Fruit fly (Drosophila melanogaster) whole organism, embryonic: Measurements from ENCODE around the gene rost.
A peak's percentile ranks its signal among the peaks of the same experiment; 100 is the strongest.

Experiments used
- Abd-B ChIP-seq: fragments of 200-800 bp; sonication (Bioruptor generic); optimal IDR thresholded peaks from 2 replicates; lab custom pipeline; 2018; ENCODE audit warnings: missing biosample characterization, mild to moderate bottlenecking, missing genetic modification characterization, moderate library complexity
- Adf1 ChIP-seq: fragments of 200-800 bp; sonication (Bioruptor generic); IDR thresholded peaks from 2 replicates; pipeline ENCODE4 v1.3.6; 2022; ENCODE audit warnings: missing biosample characterization, missing genetic modification characterization
- Bteb2 ChIP-seq: fragments of 200-800 bp; sonication (Bioruptor generic); optimal IDR thresholded peaks from 2 replicates; lab custom pipeline; 2016; ENCODE audit warnings: missing biosample characterization, missing genetic modification characterization
- CG1024 ChIP-seq: fragments of 200-800 bp; sonication (Bioruptor generic); IDR thresholded peaks from 2 replicates; pipeline ENCODE4 v1.3.6; 2022; ENCODE audit warnings: missing biosample characterization, missing genetic modification characterization
- CG10267 ChIP-seq: fragments of 200-800 bp; sonication (Bioruptor generic); optimal IDR thresholded peaks from 2 replicates; lab custom pipeline; 2018; ENCODE audit warnings: missing biosample characterization, mild to moderate bottlenecking, missing genetic modification characterization, moderate library complexity
- CG10321 ChIP-seq: fragments of 200-800 bp; sonication (Bioruptor generic); IDR thresholded peaks from 2 replicates; pipeline ENCODE4 v1.3.6; 2022; ENCODE audit warnings: missing biosample characterization, missing genetic modification characterization
- CG10654 ChIP-seq: fragments of 200-800 bp; sonication (Bioruptor generic); optimal IDR thresholded peaks from 2 replicates; lab custom pipeline; 2016; ENCODE audit warnings: missing biosample characterization, missing genetic modification characterization
- CG10959 ChIP-seq: fragments of 200-800 bp; sonication (Bioruptor generic); IDR thresholded peaks from 2 replicates; pipeline ENCODE4 v1.3.6; 2022; ENCODE audit warnings: missing biosample characterization, missing genetic modification characterization
- CG11696 ChIP-seq: fragments of 200-800 bp; sonication (Bioruptor generic); IDR thresholded peaks from 2 replicates; pipeline ENCODE4 v1.3.6; 2022; ENCODE audit warnings: missing biosample characterization, missing genetic modification characterization
- CG12236 ChIP-seq: fragments of 200-800 bp; sonication (Bioruptor generic); optimal IDR thresholded peaks from 2 replicates; lab custom pipeline; 2016; ENCODE audit warnings: missing biosample characterization, missing genetic modification characterization
- CG12299 ChIP-seq: fragments of 200-800 bp; sonication (Bioruptor generic); optimal IDR thresholded peaks from 2 replicates; lab custom pipeline; 2018; ENCODE audit warnings: missing biosample characterization, mild to moderate bottlenecking, missing genetic modification characterization
- CG12659 ChIP-seq: fragments of 200-800 bp; sonication (Bioruptor generic); optimal IDR thresholded peaks from 3 replicates; lab custom pipeline; 2017; ENCODE audit warnings: mild to moderate bottlenecking, missing biosample characterization, missing genetic modification reagents, missing genetic modification characterization
- CG15073 ChIP-seq: fragments of 200-800 bp; sonication (Bioruptor generic); optimal IDR thresholded peaks from 2 replicates; lab custom pipeline; 2016; ENCODE audit warnings: missing biosample characterization, missing genetic modification characterization
- CG1529 ChIP-seq: fragments of 200-800 bp; sonication (Bioruptor generic); optimal IDR thresholded peaks from 3 replicates; lab custom pipeline; 2018; ENCODE audit warnings: missing biosample characterization, missing genetic modification characterization
- CG17186 ChIP-seq: fragments of 200-800 bp; sonication (Bioruptor generic); optimal IDR thresholded peaks from 3 replicates; lab custom pipeline; 2017; ENCODE audit warnings: missing biosample characterization, missing genetic modification reagents, missing genetic modification characterization
- CG17829 ChIP-seq: fragments of 200-800 bp; optimal IDR thresholded peaks from 2 replicates; lab custom pipeline; 2019; ENCODE audit warnings: missing biosample characterization, mild to moderate bottlenecking, missing genetic modification characterization, moderate library complexity
- CG18011 ChIP-seq: fragments of 200-800 bp; sonication (Bioruptor generic); optimal IDR thresholded peaks from 2 replicates; lab custom pipeline; 2017; ENCODE audit warnings: missing biosample characterization, missing genetic modification characterization, mild to moderate bottlenecking, moderate library complexity, missing genotype
- CG2199 ChIP-seq: fragments of 200-800 bp; sonication (Bioruptor generic); IDR thresholded peaks from 3 replicates; pipeline ENCODE4 v1.3.6; 2022; ENCODE audit warnings: missing biosample characterization, missing genetic modification characterization
- CG2889 ChIP-seq: fragments of 200-800 bp; sonication (Bioruptor generic); IDR thresholded peaks from 3 replicates; pipeline ENCODE4 v1.3.6; 2022; ENCODE audit warnings: missing biosample characterization, missing genetic modification characterization
- CG31365 ChIP-seq: fragments of 200-800 bp; sonication (Bioruptor generic); optimal IDR thresholded peaks from 2 replicates; lab custom pipeline; 2018; ENCODE audit warnings: missing biosample characterization, mild to moderate bottlenecking, missing genetic modification characterization
- CG3407 ChIP-seq: fragments of 200-800 bp; sonication (Bioruptor generic); optimal IDR thresholded peaks from 2 replicates; lab custom pipeline; 2018; ENCODE audit warnings: missing biosample characterization, mild to moderate bottlenecking, missing genetic modification characterization
- CG4282 ChIP-seq: fragments of 200-800 bp; sonication (Bioruptor generic); optimal IDR thresholded peaks from 2 replicates; lab custom pipeline; 2016; ENCODE audit warnings: missing biosample characterization, missing genetic modification characterization
- CG4854 ChIP-seq: fragments of 200-800 bp; sonication (Bioruptor generic); optimal IDR thresholded peaks from 2 replicates; lab custom pipeline; 2016; ENCODE audit warnings: missing biosample characterization, missing genetic modification characterization, inconsistent platforms
- CG6683 ChIP-seq: fragments of 200-800 bp; sonication (Bioruptor generic); optimal IDR thresholded peaks from 2 replicates; lab custom pipeline; 2017; ENCODE audit warnings: missing biosample characterization, mild to moderate bottlenecking, missing genetic modification characterization, missing genetic modification reagents
- CG6813 ChIP-seq: fragments of 200-800 bp; sonication (Bioruptor generic); optimal IDR thresholded peaks from 2 replicates; lab custom pipeline; 2017; ENCODE audit warnings: missing biosample characterization, missing genetic modification characterization, mild to moderate bottlenecking, moderate library complexity, missing genetic modification reagents
- CG8944 ChIP-seq: fragments of 200-800 bp; sonication (Bioruptor generic); optimal IDR thresholded peaks from 3 replicates; lab custom pipeline; 2016; ENCODE audit warnings: missing biosample characterization, missing genetic modification characterization
- CHES-1-like ChIP-seq: fragments of 200-800 bp; sonication (Bioruptor generic); optimal IDR thresholded peaks from 2 replicates; lab custom pipeline; 2016; ENCODE audit warnings: missing biosample characterization, missing genetic modification characterization
- D19B ChIP-seq: fragments of 200-800 bp; sonication (Bioruptor generic); optimal IDR thresholded peaks from 2 replicates; lab custom pipeline; 2017; ENCODE audit warnings: missing biosample characterization, mild to moderate bottlenecking, missing genetic modification characterization
- Dfd ChIP-seq, 2 experiments: fragments of >200 bp; optimal IDR thresholded peaks; 2 replicates each; lab custom pipeline; 2017; ENCODE audit warnings: missing biosample characterization in 2 of 2, missing genetic modification characterization in 2 of 2
- Doc3 ChIP-seq: fragments of 200-800 bp; sonication (Bioruptor generic); IDR thresholded peaks from 3 replicates; pipeline ENCODE4 v1.3.6; 2022; ENCODE audit warnings: missing biosample characterization, missing genetic modification characterization; ENCODE audit not compliant: partially characterized antibody
- HmgZ ChIP-seq: fragments of 200-800 bp; sonication (Bioruptor generic); optimal IDR thresholded peaks from 2 replicates; lab custom pipeline; 2018; ENCODE audit warnings: missing biosample characterization, mild to moderate bottlenecking, missing genetic modification characterization
- Stat92E ChIP-seq, 3 experiments: fragments of >200 bp in 2 of 3; fragments of 200-800 bp in 1 of 3; sonication (Bioruptor generic) in 1 of 3; optimal IDR thresholded peaks; 2 replicates each; lab custom pipeline; 2017 to 2019; ENCODE audit warnings: missing biosample characterization in 3 of 3, missing genetic modification characterization in 3 of 3, mild to moderate bottlenecking in 1 of 3, moderate library complexity in 1 of 3
- Tbp ChIP-seq: fragments of >200 bp; optimal IDR thresholded peaks from 2 replicates; lab custom pipeline; 2018; ENCODE audit warnings: missing biosample characterization, missing genetic modification characterization
- cas ChIP-seq: fragments of 200-800 bp; sonication (Bioruptor generic); IDR thresholded peaks from 2 replicates; pipeline ENCODE4 v1.3.6; 2022; ENCODE audit warnings: missing biosample characterization, missing genetic modification characterization
- chn ChIP-seq: fragments of 200-800 bp; sonication (Bioruptor generic); optimal IDR thresholded peaks from 2 replicates; lab custom pipeline; 2016; ENCODE audit warnings: missing biosample characterization, missing genetic modification characterization
- crol ChIP-seq: fragments of 200-800 bp; sonication (Bioruptor generic); IDR thresholded peaks from 2 replicates; pipeline ENCODE4 v1.3.6; 2022; ENCODE audit warnings: missing biosample characterization, missing genetic modification characterization
- fd96Cb ChIP-seq: fragments of 200-800 bp; sonication (Bioruptor generic); optimal IDR thresholded peaks from 2 replicates; lab custom pipeline; 2018; ENCODE audit warnings: missing biosample characterization, mild to moderate bottlenecking, missing genetic modification characterization, moderate library complexity
- grau ChIP-seq: fragments of 200-800 bp; optimal IDR thresholded peaks from 3 replicates; lab custom pipeline; 2019; ENCODE audit warnings: missing biosample characterization, mild to moderate bottlenecking, missing genetic modification characterization, moderate library complexity
- hkb ChIP-seq, 2 experiments: fragments of 200-800 bp in 1 of 2; fragments of >200 bp in 1 of 2; sonication (Bioruptor generic) in 1 of 2; IDR thresholded peaks in 1 of 2; optimal IDR thresholded peaks in 1 of 2; 2 replicates each; pipeline versions ENCODE4 v1.3.6 to Lab custom; 2017 to 2022; ENCODE audit warnings: missing biosample characterization in 1 of 2, missing genetic modification characterization in 1 of 2
- jing ChIP-seq: fragments of 200-800 bp; sonication (Bioruptor generic); optimal IDR thresholded peaks from 2 replicates; lab custom pipeline; 2018; ENCODE audit warnings: missing biosample characterization, mild to moderate bottlenecking, missing genetic modification characterization
- klu ChIP-seq: fragments of 200-800 bp; sonication (Bioruptor generic); IDR thresholded peaks from 2 replicates; pipeline ENCODE4 v1.3.6; 2022; ENCODE audit warnings: missing biosample characterization, missing genetic modification characterization
- knrl ChIP-seq: fragments of 200-800 bp; sonication (Bioruptor generic); IDR thresholded peaks from 3 replicates; pipeline ENCODE4 v1.3.6; 2022; ENCODE audit warnings: missing biosample characterization, missing genetic modification characterization; ENCODE audit not compliant: partially characterized antibody
- lola ChIP-seq, 3 experiments: fragments of >200 bp in 2 of 3; fragments of 200-800 bp in 1 of 3; sonication (Bioruptor generic) in 1 of 3; optimal IDR thresholded peaks; 2 replicates each; lab custom pipeline; 2017 to 2019; ENCODE audit warnings: missing biosample characterization in 3 of 3, missing genetic modification characterization in 3 of 3, mild to moderate bottlenecking in 1 of 3, moderate library complexity in 1 of 3
- nerfin-1 ChIP-seq: fragments of 200-800 bp; sonication (Bioruptor generic); optimal IDR thresholded peaks from 3 replicates; lab custom pipeline; 2019; ENCODE audit warnings: missing biosample characterization, mild to moderate bottlenecking, missing genetic modification characterization, moderate library complexity
- oc ChIP-seq: fragments of 200-800 bp; sonication (Bioruptor generic); optimal IDR thresholded peaks from 2 replicates; lab custom pipeline; 2018; ENCODE audit warnings: missing biosample characterization, mild to moderate bottlenecking, missing genetic modification characterization, moderate library complexity
- scrt ChIP-seq: fragments of 200-800 bp; sonication (Bioruptor generic); optimal IDR thresholded peaks from 2 replicates; lab custom pipeline; 2018; ENCODE audit warnings: missing biosample characterization, mild to moderate bottlenecking, missing genetic modification characterization, moderate library complexity
- sens ChIP-seq: fragments of 200-800 bp; sonication (Bioruptor generic); peaks from one replicate; lab custom pipeline; 2016; ENCODE audit warnings: missing biosample characterization, missing genetic modification characterization
- zfh2 ChIP-seq: fragments of 200-800 bp; sonication (Bioruptor generic); optimal IDR thresholded peaks from 2 replicates; lab custom pipeline; 2016; ENCODE audit warnings: missing biosample characterization, missing genetic modification characterization

rost gene

dm6 chr2L:8951184-8951934, 38.0 kb downstream of the rost start, which contains the start of gene C1GalTA (continued):
- TF ChIP-seq Doc3 (GFP tag; lab: Robert Waterston, UW) (no peak), lola (GFP tag; optimal IDR thresholded peaks at IDR 0.05; lab: Kevin White, UChicago) (peak in 1 of 3 experiments; percentile 98), scrt (peak; percentile 94), CG2199 (GFP tag; lab: Robert Waterston, UW) (peak; percentile 57; the same call in 1 of the 3 replicates), D19B (GFP tag; lab: Kevin White, UChicago) (peak; percentile 88), CG17829 (tag; lab: Kevin White, UChicago) (peak; percentile 100), cas (GFP tag; lab: Robert Waterston, UW) (peak; percentile 89), Stat92E (GFP tag; optimal IDR thresholded peaks at IDR 0.05; lab: Kevin White, UChicago) (peak in 1 of 3 experiments; percentile 99), fd96Cb (peak; percentile 98), Dfd (GFP tag; optimal IDR thresholded peaks at IDR 0.05; lab: Kevin White, UChicago) (no peak), CG31365 (tag; lab: Kevin White, UChicago) (peak; percentile 57), CG12299 (tag; lab: Kevin White, UChicago) (peak; percentile 98), oc (tag; lab: Kevin White, UChicago) (peak; percentile 98), klu (GFP tag; lab: Robert Waterston, UW) (peak; percentile 96), CG10654 (GFP tag; lab: Kevin White, UChicago) (peak; percentile 94), Adf1 (peak; percentile 80), nerfin-1 (tag; lab: Kevin White, UChicago) (peak; percentile 98), chn (GFP tag; lab: Kevin White, UChicago) (peak; percentile 49), CG10321 (GFP tag; lab: Robert Waterston, UW) (peak; percentile 77; the same call in 1 of the 2 replicates), CG18011 (GFP tag; lab: Kevin White, UChicago) (peak; percentile 79), CG10267 (tag; lab: Kevin White, UChicago) (peak; percentile 98), zfh2 (GFP tag; lab: Kevin White, UChicago) (peak; percentile 73), CHES-1-like (GFP tag; lab: Kevin White, UChicago) (peak; percentile 78), grau (tag; lab: Kevin White, UChicago) (peak; percentile 99), CG4282 (no peak), sens (peak; percentile 93), CG3407 (GFP tag; lab: Kevin White, UChicago) (peak; percentile 96), HmgZ (peak; percentile 96), CG4854 (GFP tag; lab: Kevin White, UChicago) (peak; percentile 49), Tbp (GFP tag; lab: Kevin White, UChicago) (no peak), CG6683 (peak; percentile 98), CG11696 (GFP tag; lab: Robert Waterston, UW) (peak; percentile 90), Abd-B (GFP tag; lab: Kevin White, UChicago) (peak; percentile 97), jing (GFP tag; lab: Kevin White, UChicago) (peak; percentile 67), CG15073 (GFP tag; lab: Kevin White, UChicago) (peak; percentile 35), CG6813 (peak; percentile 96), CG8944 (no peak), CG1529 (peak; percentile 95), CG2889 (GFP tag; lab: Robert Waterston, UW) (peak; percentile 86), CG10959 (GFP tag; lab: Robert Waterston, UW) (peak; percentile 72), knrl (no peak), hkb (optimal IDR thresholded peaks at IDR 0.05; lab: Kevin White, UChicago) (no peak), hkb (GFP tag; IDR thresholded peaks at IDR 0.05; lab: Robert Waterston, UW) (peak; percentile 96), CG17186 (GFP tag; lab: Kevin White, UChicago) (peak; percentile 60), CG12659 (peak; percentile 99), CG12236 (GFP tag; lab: Kevin White, UChicago) (no peak), Bteb2 (peak; percentile 78), crol (GFP tag; lab: Robert Waterston, UW) (peak; percentile 68), CG1024 (GFP tag; lab: Robert Waterston, UW) (peak; percentile 76)
